Worm (Caenorhabditis elegans) whole organism, young adult: ENCODE data around the gene hlh-10.

Experiments used
- B0035.1 ChIP-seq: sonication (generic microtip); optimal IDR thresholded peaks from 2 replicates; lab custom pipeline; 2016; ENCODE audit warnings: missing genetic modification characterization, mild to moderate bottlenecking, missing compliant biosample characterization, missing genotype, missing genetic modification reagents
- B0336.3 ChIP-seq: fragments of 200-800 bp; sonication (Bioruptor generic); IDR thresholded peaks from 2 replicates; pipeline ENCODE4 v1.3.6; 2022; ENCODE audit warnings: missing genetic modification characterization, missing compliant biosample characterization
- D2030.7 ChIP-seq: fragments of 200-800 bp; sonication (Bioruptor generic); IDR thresholded peaks from 2 replicates; pipeline ENCODE4 v1.3.6; 2022; ENCODE audit warnings: missing genetic modification reagents, missing genetic modification characterization, missing compliant biosample characterization
- F37B4.10 ChIP-seq: fragments of 200-800 bp; sonication (Bioruptor generic); IDR thresholded peaks from 2 replicates; pipeline ENCODE4 v1.3.6; 2022; ENCODE audit warnings: missing genetic modification characterization, missing compliant biosample characterization
- F39B2.1 ChIP-seq: fragments of 200-800 bp; sonication (Bioruptor generic); IDR thresholded peaks from 2 replicates; pipeline ENCODE4 v1.3.6; 2022; ENCODE audit warnings: missing genetic modification reagents, missing genetic modification characterization, missing compliant biosample characterization
- F49E8.2 ChIP-seq: sonication (generic microtip); optimal IDR thresholded peaks from 3 replicates; lab custom pipeline; 2017; ENCODE audit warnings: missing genetic modification characterization, mild to moderate bottlenecking, missing compliant biosample characterization, antibody characterized with exemption, moderate library complexity; ENCODE audit not compliant: insufficient read depth
- K11D2.4 ChIP-seq: fragments of 200-800 bp; sonication (Bioruptor generic); IDR thresholded peaks from 2 replicates; pipeline ENCODE4 v1.3.6; 2022; ENCODE audit warnings: missing genetic modification reagents, missing genetic modification characterization, missing compliant biosample characterization
- K12H6.12 ChIP-seq: fragments of 200-800 bp; sonication (Bioruptor generic); optimal IDR thresholded peaks from 2 replicates; lab custom pipeline; 2018; ENCODE audit warnings: mild to moderate bottlenecking, missing genetic modification characterization, missing compliant biosample characterization
- ZK185.1 ChIP-seq: sonication (generic microtip); optimal IDR thresholded peaks from 2 replicates; lab custom pipeline; 2016; ENCODE audit warnings: mild to moderate bottlenecking, missing genetic modification characterization, missing compliant biosample characterization; ENCODE audit not compliant: poor library complexity, severe bottlenecking
- aptf-2 ChIP-seq: fragments of 200-800 bp; sonication (Bioruptor generic); conservative IDR thresholded peaks from 2 replicates; pipeline ENCODE4 v1.3.6; 2022; ENCODE audit warnings: missing genetic modification reagents, missing genetic modification characterization, missing compliant biosample characterization
- atf-7 ChIP-seq: sonication (generic microtip); optimal IDR thresholded peaks from 2 replicates; lab custom pipeline; 2017; ENCODE audit warnings: mild to moderate bottlenecking, missing genetic modification characterization, missing compliant biosample characterization
- athp-1 ChIP-seq: sonication (generic microtip); optimal IDR thresholded peaks from 2 replicates; lab custom pipeline; 2017; ENCODE audit warnings: mild to moderate bottlenecking, missing genetic modification characterization, missing compliant biosample characterization
- bed-2 ChIP-seq: fragments of 200-800 bp; sonication (Bioruptor generic); IDR thresholded peaks from 2 replicates; pipeline ENCODE4 v1.3.6; 2022; ENCODE audit warnings: missing genetic modification reagents, missing genetic modification characterization, missing compliant biosample characterization
- ceh-27 ChIP-seq: fragments of 200-800 bp; sonication (Bioruptor generic); optimal IDR thresholded peaks from 2 replicates; lab custom pipeline; 2018; ENCODE audit warnings: mild to moderate bottlenecking, missing genetic modification characterization, moderate library complexity, missing compliant biosample characterization
- chd-7 ChIP-seq: sonication (generic microtip); optimal IDR thresholded peaks from 2 replicates; lab custom pipeline; 2016; ENCODE audit warnings: mild to moderate bottlenecking, missing genetic modification characterization, moderate library complexity, missing compliant biosample characterization
- die-1 ChIP-seq: sonication (generic microtip); optimal IDR thresholded peaks from 2 replicates; lab custom pipeline; 2016; ENCODE audit warnings: missing genotype, mild to moderate bottlenecking, missing genetic modification characterization, missing compliant biosample characterization
- egrh-3 ChIP-seq: fragments of 200-800 bp; sonication (Bioruptor generic); IDR thresholded peaks from 2 replicates; pipeline ENCODE4 v1.3.6; 2022; ENCODE audit warnings: missing genetic modification reagents, missing genetic modification characterization, missing compliant biosample characterization
- ekl-4 ChIP-seq: fragments of 200-800 bp; sonication (Bioruptor generic); IDR thresholded peaks from 2 replicates; pipeline ENCODE4 v1.3.6; 2022; ENCODE audit warnings: missing genetic modification reagents, missing genetic modification characterization, missing compliant biosample characterization
- hmg-1.2 ChIP-seq: fragments of 200-800 bp; sonication (Bioruptor generic); IDR thresholded peaks from 2 replicates; pipeline ENCODE4 v1.3.6; 2022; ENCODE audit warnings: missing genetic modification reagents, missing genetic modification characterization, missing compliant biosample characterization
- let-526 ChIP-seq: fragments of 200-800 bp; sonication (Bioruptor generic); IDR thresholded peaks from 2 replicates; pipeline ENCODE4 v1.3.6; 2022; ENCODE audit warnings: missing genetic modification reagents, missing genetic modification characterization, missing compliant biosample characterization
- lin-40 ChIP-seq: sonication (generic microtip); optimal IDR thresholded peaks from 2 replicates; lab custom pipeline; 2016; ENCODE audit warnings: missing genetic modification characterization, mild to moderate bottlenecking, missing compliant biosample characterization, missing genotype, missing genetic modification reagents
- lir-1 ChIP-seq: fragments of 200-800 bp; sonication (Bioruptor generic); conservative IDR thresholded peaks from 2 replicates; pipeline ENCODE4 v1.3.6; 2022; ENCODE audit warnings: missing genetic modification reagents, missing genetic modification characterization, missing compliant biosample characterization
- madf-10 ChIP-seq: sonication (generic microtip); optimal IDR thresholded peaks from 2 replicates; lab custom pipeline; 2016; ENCODE audit warnings: mild to moderate bottlenecking, missing genetic modification characterization, missing compliant biosample characterization
- madf-8 ChIP-seq: fragments of 200-800 bp; sonication (Bioruptor generic); conservative IDR thresholded peaks from 2 replicates; pipeline ENCODE4 v1.3.6; 2022; ENCODE audit warnings: missing genetic modification reagents, missing genetic modification characterization, missing compliant biosample characterization
- mxl-1 ChIP-seq: sonication (generic microtip); optimal IDR thresholded peaks from 2 replicates; lab custom pipeline; 2016; ENCODE audit warnings: missing genetic modification characterization, missing compliant biosample characterization
- nfya-1 ChIP-seq: sonication (generic microtip); optimal IDR thresholded peaks from 2 replicates; lab custom pipeline; 2017; ENCODE audit warnings: antibody characterized with exemption, missing compliant biosample characterization, missing genetic modification characterization, borderline replicate concordance; ENCODE audit not compliant: insufficient read depth
- nfyb-1 ChIP-seq: fragments of 200-800 bp; sonication (Bioruptor generic); IDR thresholded peaks from 2 replicates; pipeline ENCODE4 v1.3.6; 2022; ENCODE audit warnings: missing genetic modification reagents, missing genetic modification characterization, missing compliant biosample characterization
- nhr-120 ChIP-seq: fragments of 200-800 bp; sonication (Bioruptor generic); IDR thresholded peaks from 2 replicates; pipeline ENCODE4 v1.3.6; 2022; ENCODE audit warnings: missing genetic modification characterization, missing compliant biosample characterization
- rcor-1 ChIP-seq: fragments of 200-800 bp; sonication (Bioruptor generic); IDR thresholded peaks from 2 replicates; pipeline ENCODE4 v1.3.6; 2022; ENCODE audit warnings: missing genetic modification reagents, missing genetic modification characterization, missing compliant biosample characterization
- sdz-38 ChIP-seq: sonication (generic microtip); optimal IDR thresholded peaks from 2 replicates; lab custom pipeline; 2016; ENCODE audit warnings: missing genotype, missing genetic modification characterization, missing compliant biosample characterization
- snpc-4 ChIP-seq, 5 experiments: fragments of 150-350 bp in 1 of 5; sonication (generic microtip) in 4 of 5; optimal IDR thresholded peaks; 2 replicates each; lab custom pipeline; 2014 to 2018; ENCODE audit warnings: missing genetic modification characterization in 5 of 5, missing biosample characterization in 3 of 5, antibody characterized with exemption in 2 of 5, mild to moderate bottlenecking in 2 of 5, missing compliant biosample characterization in 2 of 5, missing genotype in 2 of 5, moderate library complexity in 2 of 5, missing genetic modification reagents in 1 of 5
- somi-1 ChIP-seq: fragments of 200-800 bp; sonication (Bioruptor generic); optimal IDR thresholded peaks from 2 replicates; lab custom pipeline; 2018; ENCODE audit warnings: mild to moderate bottlenecking, missing genetic modification characterization, missing compliant biosample characterization
- sptf-2 ChIP-seq: fragments of 200-800 bp; sonication (Bioruptor generic); optimal IDR thresholded peaks from 2 replicates; lab custom pipeline; 2018; ENCODE audit warnings: mild to moderate bottlenecking, missing genetic modification characterization, missing compliant biosample characterization
- tbp1 ChIP-seq: fragments of 200-800 bp; sonication (Bioruptor generic); optimal IDR thresholded peaks from 2 replicates; lab custom pipeline; 2018; ENCODE audit warnings: mild to moderate bottlenecking, missing genetic modification characterization, missing compliant biosample characterization
- unc-62 ChIP-seq: fragments of 150-350 bp; optimal IDR thresholded peaks from 2 replicates; lab custom pipeline; 2014; ENCODE audit warnings: missing biosample characterization, missing genetic modification reagents, missing genetic modification characterization
- xnd-1 ChIP-seq: sonication (generic microtip); optimal IDR thresholded peaks from 2 replicates; lab custom pipeline; 2016; ENCODE audit warnings: missing genotype, missing genetic modification reagents, missing genetic modification characterization, missing compliant biosample characterization
- ztf-3 ChIP-seq: fragments of 200-800 bp; sonication (Bioruptor generic); optimal IDR thresholded peaks from 2 replicates; lab custom pipeline; 2018; ENCODE audit warnings: mild to moderate bottlenecking, missing genetic modification characterization, missing compliant biosample characterization

The hlh-10 gene

DNA sequence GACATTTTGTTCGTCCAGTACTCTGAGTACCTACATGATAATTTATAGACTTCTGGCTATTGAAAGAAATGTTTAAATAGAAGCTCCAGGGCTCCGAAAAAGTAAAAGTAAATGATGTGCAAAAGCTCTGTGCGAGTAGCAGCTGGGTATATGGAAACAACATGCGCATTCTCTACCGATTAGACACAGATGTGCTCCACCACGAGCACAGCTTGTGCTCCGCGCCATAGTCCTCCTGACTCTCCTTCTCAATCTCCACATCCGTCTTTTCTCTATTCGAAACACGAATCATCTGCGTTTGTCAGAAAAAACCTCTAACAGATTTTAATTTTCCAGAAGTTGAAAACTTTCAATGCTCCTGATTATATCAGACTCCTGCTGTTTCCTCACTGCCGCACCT is 1.4 kb upstream of the hlh-10 start:
- TF ChIP-seq mxl-1 (no peak), sptf-2 (GFP tag; lab: Kevin White, UChicago) (no peak), madf-10 (tag; lab: Kevin White, UChicago) (no peak), B0336.3 (GFP tag; lab: Robert Waterston, UW) (no peak), rcor-1 (GFP tag; lab: Robert Waterston, UW) (no peak), ekl-4 (no peak), lir-1 (no peak), tbp1 (GFP tag; lab: Kevin White, UChicago) (no peak), B0035.1 (tag; lab: Kevin White, UChicago) (no peak), nfya-1 (tag; lab: Kevin White, UChicago) (no peak)

DNA sequence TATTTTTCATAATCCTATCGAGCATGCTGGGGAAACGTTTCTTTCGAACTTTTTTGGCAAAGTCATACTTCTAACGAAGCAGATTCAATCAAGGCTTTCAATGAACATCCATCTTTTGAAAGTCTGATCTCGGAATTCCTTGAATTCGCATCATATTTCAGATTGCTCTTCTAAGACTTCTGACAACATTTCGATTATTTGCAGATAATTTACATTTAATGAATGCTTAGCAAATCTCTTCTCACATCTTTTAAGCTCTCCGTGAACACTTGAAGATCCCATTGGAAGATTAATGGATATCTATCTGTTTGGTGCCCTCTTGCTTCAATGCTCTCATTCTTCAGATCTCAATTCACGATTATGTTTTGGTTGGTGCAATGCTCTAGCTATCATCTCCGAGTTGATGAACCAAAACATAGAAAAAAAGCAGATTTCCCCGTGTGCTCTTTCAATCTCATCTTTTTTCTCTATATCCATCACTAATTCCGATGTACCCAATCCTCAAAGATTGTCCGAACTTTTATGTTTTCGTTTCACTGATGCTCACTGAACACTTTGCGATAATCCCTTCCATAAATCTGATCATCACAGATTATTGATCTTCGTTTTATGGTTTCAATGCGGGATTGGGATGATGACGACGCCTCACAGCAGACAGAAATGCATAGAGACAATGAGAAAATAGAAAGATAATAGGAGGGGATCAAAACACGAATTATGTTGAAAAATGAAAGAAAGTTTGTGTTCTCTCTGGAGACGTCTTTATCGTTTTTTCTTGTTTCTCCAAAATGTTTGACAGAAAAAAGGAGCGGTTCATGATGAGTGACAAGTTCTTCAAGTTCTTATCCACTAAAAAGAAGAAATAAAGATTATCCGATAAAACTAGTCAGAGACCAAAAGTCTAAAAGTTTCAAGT is 7.6 kb downstream of the hlh-10 start:
- TF ChIP-seq F49E8.2 (tag; lab: Kevin White, UChicago) (no peak), F37B4.10 (GFP tag; lab: Robert Waterston, UW) (no peak), die-1 (tag; lab: Kevin White, UChicago) (no peak), xnd-1 (tag; lab: Kevin White, UChicago) (no peak), let-526 (GFP tag; lab: Robert Waterston, UW) (no peak)

DNA sequence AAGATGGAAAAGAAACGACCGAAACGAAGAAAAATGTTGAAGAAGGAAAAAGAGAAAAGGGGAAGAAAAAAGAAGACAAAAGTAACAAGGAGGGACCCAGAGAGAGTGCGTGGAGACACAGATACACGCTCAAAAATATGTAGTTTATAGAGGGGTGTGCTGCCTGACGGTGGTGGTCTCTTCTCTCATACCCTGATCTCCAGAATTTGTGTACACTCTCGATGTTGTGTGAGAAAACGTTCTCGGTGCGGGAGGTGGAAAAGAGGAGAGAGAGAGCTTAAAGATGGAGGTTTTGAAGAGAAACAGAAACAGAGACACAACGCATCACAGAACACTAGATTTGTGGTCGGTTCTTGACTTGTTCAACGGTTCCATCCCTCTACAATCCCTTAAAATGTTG is 8.4 kb downstream of the hlh-10 start:
- peak; percentile 81 for TF ChIP-seq ceh-27 (GFP tag; lab: Kevin White, UChicago)
- no peak for TF ChIP-seq sdz-38 (tag; lab: Kevin White, UChicago)
- peak; percentile 66; the same call in 1 of the 2 replicates for TF ChIP-seq hmg-1.2 (GFP tag; lab: Robert Waterston, UW)
- TF ChIP-seq somi-1 (GFP tag; lab: Kevin White, UChicago) = peak; percentile 62
- 0 out of 2 replicates have a peak, but pooled peaks have one; percentile 59 for TF ChIP-seq nfyb-1 (GFP tag; lab: Robert Waterston, UW)
- peak; percentile 68 for TF ChIP-seq lin-40 (tag; lab: Kevin White, UChicago)
- peak; percentile 42 for TF ChIP-seq chd-7 (tag; lab: Kevin White, UChicago)
- peak; percentile 12 for TF ChIP-seq ZK185.1
- TF ChIP-seq egrh-3 = 0 out of 2 replicates have a peak, but pooled peaks have one; percentile 22
- TF ChIP-seq unc-62 (GFP tag; lab: Kevin White, UChicago) = no peak
- peak; percentile 51 for TF ChIP-seq K12H6.12 (tag; lab: Kevin White, UChicago)
- TF ChIP-seq atf-7 = peak; percentile 9
- peak; percentile 5 for TF ChIP-seq snpc-4 (GFP tag; optimal IDR thresholded peaks at IDR 0.05; lab: Kevin White, UChicago)
- TF ChIP-seq snpc-4 (tag; optimal IDR thresholded peaks at IDR 0.05; lab: Kevin White, UChicago) = no peak
- no peak for TF ChIP-seq aptf-2 (GFP tag; lab: Robert Waterston, UW)

DNA sequence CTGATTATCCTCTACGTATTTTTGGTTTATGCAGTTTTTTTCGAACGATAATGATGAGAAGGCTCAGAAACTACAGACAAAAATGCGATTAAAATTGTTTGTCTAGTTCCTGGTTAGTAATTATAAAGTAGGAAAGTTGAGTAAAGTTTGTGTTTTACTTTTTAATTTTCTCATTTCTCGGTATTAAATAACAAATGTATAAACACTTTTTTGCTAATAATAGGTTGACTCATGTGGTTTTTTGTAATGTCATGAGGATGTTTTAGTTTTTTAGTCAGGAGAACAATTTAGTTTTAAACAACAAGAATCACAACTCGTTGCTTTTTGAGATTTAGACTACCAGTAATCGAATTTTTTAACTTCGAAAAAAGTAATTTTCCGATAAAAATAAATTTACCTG is 9.4 kb downstream of the hlh-10 start:
- TF ChIP-seq chd-7 (tag; lab: Kevin White, UChicago) (no peak), ceh-27 (GFP tag; lab: Kevin White, UChicago) (no peak), F39B2.1 (GFP tag; lab: Robert Waterston, UW) (no peak), bed-2 (GFP tag; lab: Robert Waterston, UW) (no peak), madf-8 (GFP tag; lab: Robert Waterston, UW) (no peak), K11D2.4 (GFP tag; lab: Robert Waterston, UW) (no peak), nhr-120 (GFP tag; lab: Robert Waterston, UW) (no peak), ztf-3 (GFP tag; lab: Kevin White, UChicago) (no peak), D2030.7 (GFP tag; lab: Robert Waterston, UW) (no peak), athp-1 (tag; lab: Kevin White, UChicago) (no peak)
